Worm (Caenorhabditis elegans): Measurements from ENCODE around the gene panl-3.
A peak's percentile ranks its signal among the peaks of the same experiment; 100 is the strongest.

DNA sequence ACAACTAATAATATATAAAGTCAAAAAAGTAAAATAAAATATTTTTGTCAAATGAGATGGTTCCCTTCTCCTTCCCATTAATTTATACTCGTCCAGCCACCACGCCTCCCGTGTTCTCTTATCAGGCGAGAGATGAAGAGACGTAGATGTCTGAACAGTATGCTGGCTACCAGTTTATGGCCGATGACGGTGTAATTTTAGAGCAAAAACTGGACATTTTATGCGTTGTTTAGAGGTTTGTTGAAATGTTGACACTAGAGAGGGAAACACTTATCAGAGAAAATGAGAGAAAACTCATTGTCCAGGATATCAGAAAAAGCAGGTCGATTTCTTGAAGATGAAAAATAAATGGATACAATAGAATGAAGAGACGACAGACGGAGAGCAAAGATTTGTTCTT is 38.3 kb downstream of the panl-3 start:
- TF ChIP-seq nhr-47 (tag; optimal IDR thresholded peaks at IDR 0.05), result no peak
- no peak for TF ChIP-seq C16A3.4 (tag; optimal IDR thresholded peaks at IDR 0.05)
- TF ChIP-seq nhr-237 (tag; optimal IDR thresholded peaks at IDR 0.05), result no peak
- TF ChIP-seq ces-1 (GFP tag; optimal IDR thresholded peaks at IDR 0.05), result no peak
- TF ChIP-seq elt-3 (tag; optimal IDR thresholded peaks at IDR 0.05), result no peak
- TF ChIP-seq lin-14 (GFP tag; optimal IDR thresholded peaks at IDR 0.05), result peak; percentile 19
- TF ChIP-seq fkh-10 (GFP tag; optimal IDR thresholded peaks at IDR 0.05), result no peak
